Fruit fly (Drosophila melanogaster): ENCODE results near the gene m.

The m gene

DNA sequence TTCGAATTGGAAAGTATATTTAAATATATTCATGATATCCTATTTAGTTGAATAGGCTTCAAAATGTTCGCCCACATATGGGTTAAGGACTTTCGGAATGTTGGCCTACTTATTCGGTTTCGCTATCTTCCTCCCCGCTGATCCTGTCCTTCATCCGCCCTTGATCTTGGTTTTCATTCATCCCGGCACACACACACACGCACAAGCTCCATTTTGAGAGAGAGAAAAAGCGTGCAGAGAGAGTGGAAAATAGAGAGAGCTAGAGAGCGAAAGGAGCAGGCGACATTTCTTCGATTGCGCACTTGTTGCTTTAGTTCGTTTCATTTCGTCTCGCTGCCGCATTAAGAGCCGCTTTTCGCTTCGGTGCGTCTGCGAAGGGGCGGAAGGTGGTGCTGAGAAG is 33.0 kb downstream of the m start, which contains the start of gene Karl:
Karl (plus strand) TSS at position 301 of the 400 bp plus-strand sequence.
- TF ChIP-seq lola (GFP tag; optimal IDR thresholded peaks at IDR 0.05) (no peak), Hnf4 (GFP tag; optimal IDR thresholded peaks at IDR 0.05) (no peak), CG9705 (GFP tag; optimal IDR thresholded peaks at IDR 0.05) (no peak)

DNA sequence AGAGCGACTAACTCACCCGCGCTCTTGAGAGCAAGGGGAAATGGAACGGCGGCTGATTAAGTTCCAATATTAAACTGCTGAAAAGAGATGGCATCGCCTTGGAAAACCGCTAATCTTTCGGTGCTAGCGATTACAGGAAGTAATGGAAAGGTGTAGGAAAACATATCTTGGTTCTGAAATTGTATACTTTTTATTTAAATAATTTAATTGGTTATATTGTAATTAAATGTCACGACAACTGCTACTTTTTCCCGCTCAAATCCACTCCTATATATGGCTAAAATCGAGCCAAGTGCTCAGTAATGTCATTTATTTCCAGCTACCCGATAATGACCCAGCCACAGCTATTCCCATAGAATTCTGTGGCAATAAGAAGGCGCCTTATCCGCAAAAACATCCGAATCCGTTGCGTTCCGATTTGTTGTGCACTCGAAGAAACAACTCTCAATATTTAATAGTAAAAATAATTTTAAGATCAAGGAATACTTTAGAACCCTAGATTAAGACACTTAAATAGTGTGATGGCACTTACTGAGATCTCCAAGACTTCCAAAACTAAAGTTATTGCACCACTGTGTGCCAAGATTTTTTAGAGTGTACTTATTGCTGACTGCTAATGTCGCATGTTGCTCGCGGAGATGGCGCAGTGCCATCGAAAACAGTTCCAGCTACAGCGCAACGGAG is 34.3 kb downstream of the m start:
- TF ChIP-seq brk (GFP tag; optimal IDR thresholded peaks at IDR 0.05) (peak; percentile 41), dsf (GFP tag; optimal IDR thresholded peaks at IDR 0.05; ENCODE audit: borderline replicate concordance) (no peak), HLH106 (tag; optimal IDR thresholded peaks at IDR 0.05) (peak; percentile 79), CG9705 (GFP tag; optimal IDR thresholded peaks at IDR 0.05) (no peak), CG32264 (GFP tag; optimal IDR thresholded peaks at IDR 0.05) (peak; percentile 37), ey (GFP tag; optimal IDR thresholded peaks at IDR 0.05) (peak; percentile 73), sage (GFP tag; optimal IDR thresholded peaks at IDR 0.05) (peak; percentile 71), CrebA (GFP tag; optimal IDR thresholded peaks at IDR 0.05; ENCODE audit: borderline replicate concordance) (no peak), Hnf4 (GFP tag; optimal IDR thresholded peaks at IDR 0.05) (peak; percentile 79), br (GFP tag; optimal IDR thresholded peaks at IDR 0.05) (peak; percentile 73), Hr83 (GFP tag; optimal IDR thresholded peaks at IDR 0.05; ENCODE audit: poor library complexity, severe bottlenecking) (no peak), psq (GFP tag; optimal IDR thresholded peaks at IDR 0.05) (peak; percentile 69), foxo (GFP tag; optimal IDR thresholded peaks at IDR 0.05) (peak in 1 of 2 experiments; percentile 86), fru (GFP tag; optimal IDR thresholded peaks at IDR 0.05) (peak; percentile 82), N (GFP tag; optimal IDR thresholded peaks at IDR 0.05) (no peak), dmrt93B (GFP tag; optimal IDR thresholded peaks at IDR 0.05) (peak; percentile 68), rgr (GFP tag; optimal IDR thresholded peaks at IDR 0.05) (peak; percentile 79), Sp1 (GFP tag; optimal IDR thresholded peaks at IDR 0.05) (peak; percentile 76), Vsx2 (GFP tag; optimal IDR thresholded peaks at IDR 0.05; ENCODE audit: partially characterized antibody) (no peak), sv (GFP tag; optimal IDR thresholded peaks at IDR 0.05) (peak; percentile 39), OdsH (GFP tag; optimal IDR thresholded peaks at IDR 0.05) (peak; percentile 79), woc (GFP tag; optimal IDR thresholded peaks at IDR 0.05) (peak; percentile 51), Myc (optimal IDR thresholded peaks at IDR 0.05) (peak; percentile 70), Abd-B (GFP tag; optimal IDR thresholded peaks at IDR 0.05) (no peak), h (GFP tag; optimal IDR thresholded peaks at IDR 0.05) (peak; percentile 83)

DNA sequence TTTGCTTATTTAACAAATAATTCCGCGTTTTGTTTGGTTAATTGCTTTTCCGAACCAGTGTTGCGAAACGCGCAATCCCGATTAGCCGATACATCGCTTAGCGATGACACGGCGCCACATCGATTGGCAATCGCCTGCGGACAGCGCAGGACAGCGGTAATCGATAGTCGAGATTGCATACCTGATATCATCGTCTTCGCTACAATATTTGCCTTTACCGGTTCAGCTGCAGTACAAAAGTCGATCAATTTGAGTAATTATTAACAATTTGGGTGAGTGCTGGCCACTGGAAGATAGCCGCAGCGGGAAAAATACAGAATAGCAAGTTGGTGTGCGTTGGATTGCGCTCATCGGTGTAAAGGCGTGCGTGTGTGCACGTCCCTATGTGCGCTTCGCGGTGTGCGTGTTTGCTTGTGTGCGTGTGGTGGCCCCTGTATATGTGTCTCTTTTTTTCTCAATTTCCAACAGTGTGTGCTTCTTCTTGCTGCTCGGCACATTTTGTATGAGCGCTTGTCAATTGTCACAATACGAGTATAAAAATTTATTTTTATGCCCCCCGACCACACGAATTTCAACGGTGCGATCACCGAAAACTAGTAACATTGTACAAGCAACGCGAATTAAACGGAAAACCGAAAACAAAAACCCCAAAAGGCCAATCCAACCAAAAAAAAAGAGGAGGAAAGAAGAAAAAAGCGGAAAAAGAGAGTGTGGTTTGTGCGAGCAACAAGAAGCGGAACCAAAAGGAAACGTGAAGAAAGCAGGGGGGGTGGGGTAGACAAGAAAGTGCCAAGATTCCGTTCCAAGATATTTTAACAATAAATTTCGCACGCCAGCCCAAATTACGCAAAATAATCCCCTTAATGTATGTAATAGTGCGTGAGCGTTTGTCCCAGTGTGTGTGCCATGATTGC is 38.6 kb downstream of the m start, which contains the start of gene CkIIbeta:
CkIIbeta (plus strand) TSS at position 119 of the 914 bp plus-strand sequence.
- TF ChIP-seq sage (GFP tag; optimal IDR thresholded peaks at IDR 0.05), result no peak
- TF ChIP-seq Hr78 (GFP tag; optimal IDR thresholded peaks at IDR 0.05), result no peak
- peak; percentile 80 for TF ChIP-seq tai (GFP tag; optimal IDR thresholded peaks at IDR 0.05)
- peak; percentile 44 for TF ChIP-seq br (GFP tag; optimal IDR thresholded peaks at IDR 0.05)
- TF ChIP-seq foxo (GFP tag; optimal IDR thresholded peaks at IDR 0.05), result peak in 1 of 2 experiments; percentile 60
- peak; percentile 60 for TF ChIP-seq Jra (GFP tag; optimal IDR thresholded peaks at IDR 0.05)
- peak; percentile 30 for TF ChIP-seq HLH106 (tag; optimal IDR thresholded peaks at IDR 0.05)
- TF ChIP-seq psq (GFP tag; optimal IDR thresholded peaks at IDR 0.05), result peak; percentile 65
- no peak for TF ChIP-seq Abd-B (GFP tag; optimal IDR thresholded peaks at IDR 0.05)
- TF ChIP-seq Mio (GFP tag; optimal IDR thresholded peaks at IDR 0.05), result no peak
- no peak for TF ChIP-seq Dif (GFP tag; optimal IDR thresholded peaks at IDR 0.05; ENCODE audit: partially characterized antibody)
- TF ChIP-seq Dfd (GFP tag; optimal IDR thresholded peaks at IDR 0.05), result no peak
- peak; percentile 2 for TF ChIP-seq ey (GFP tag; optimal IDR thresholded peaks at IDR 0.05)
- no peak for TF ChIP-seq Rel (GFP tag; optimal IDR thresholded peaks at IDR 0.05)
- TF ChIP-seq Rel (tag; optimal IDR thresholded peaks at IDR 0.05), result peak; percentile 20
- peak; percentile 74 for TF ChIP-seq N (GFP tag; optimal IDR thresholded peaks at IDR 0.05)
- peak; percentile 70 for TF ChIP-seq Hnf4 (GFP tag; optimal IDR thresholded peaks at IDR 0.05)
- peak; percentile 33 for TF ChIP-seq dmrt93B (GFP tag; optimal IDR thresholded peaks at IDR 0.05)
- peak in 1 of 2 experiments; percentile 14 for TF ChIP-seq dl (GFP tag; optimal IDR thresholded peaks at IDR 0.05; ENCODE audit: insufficient read depth in 1 of 2, partially characterized antibody in 2 of 2)
- no peak for TF ChIP-seq OdsH (GFP tag; optimal IDR thresholded peaks at IDR 0.05)
- peak; percentile 36 for TF ChIP-seq rgr (GFP tag; optimal IDR thresholded peaks at IDR 0.05)
- no peak for TF ChIP-seq pan (optimal IDR thresholded peaks at IDR 0.05)
- TF ChIP-seq GATAd (GFP tag; optimal IDR thresholded peaks at IDR 0.05), result no peak
- no peak for TF ChIP-seq usp (GFP tag; optimal IDR thresholded peaks at IDR 0.05)
- TF ChIP-seq sv (GFP tag; optimal IDR thresholded peaks at IDR 0.05), result peak; percentile 12
- no peak for TF ChIP-seq CG32264 (GFP tag; optimal IDR thresholded peaks at IDR 0.05)
- peak; percentile 83 for TF ChIP-seq Hr83 (GFP tag; optimal IDR thresholded peaks at IDR 0.05; ENCODE audit: poor library complexity, severe bottlenecking)
- TF ChIP-seq brk (GFP tag; optimal IDR thresholded peaks at IDR 0.05), result no peak
- TF ChIP-seq lola (GFP tag; optimal IDR thresholded peaks at IDR 0.05), result no peak
- TF ChIP-seq fru (GFP tag; optimal IDR thresholded peaks at IDR 0.05), result peak; percentile 58
- TF ChIP-seq Myc (optimal IDR thresholded peaks at IDR 0.05), result no peak
- TF ChIP-seq h (GFP tag; optimal IDR thresholded peaks at IDR 0.05), result peak; percentile 39
- peak; percentile 43 for TF ChIP-seq dsf (GFP tag; optimal IDR thresholded peaks at IDR 0.05; ENCODE audit: borderline replicate concordance)
- peak; percentile 38 for TF ChIP-seq woc (GFP tag; optimal IDR thresholded peaks at IDR 0.05)
- TF ChIP-seq Sp1 (GFP tag; optimal IDR thresholded peaks at IDR 0.05), result no peak
- TF ChIP-seq CrebA (GFP tag; optimal IDR thresholded peaks at IDR 0.05; ENCODE audit: borderline replicate concordance), result no peak
- TF ChIP-seq CG9705 (GFP tag; optimal IDR thresholded peaks at IDR 0.05), result peak; percentile 12
- no peak for TF ChIP-seq jim (GFP tag; optimal IDR thresholded peaks at IDR 0.05)

Data from whole organism, wandering third instar larva.